Fruit fly (Drosophila melanogaster) ovary, adult (tissue): ENCODE measurements around the gene CG31493.

Experiments
- CG17801 ChIP-seq: fragments of 200-800 bp; optimal IDR thresholded peaks from 2 replicates; lab custom pipeline; 2019; ENCODE audit warnings: missing biosample characterization, mild to moderate bottlenecking, missing genetic modification characterization, moderate library complexity; ENCODE audit not compliant: partially characterized antibody

The CG31493 gene

DNA sequence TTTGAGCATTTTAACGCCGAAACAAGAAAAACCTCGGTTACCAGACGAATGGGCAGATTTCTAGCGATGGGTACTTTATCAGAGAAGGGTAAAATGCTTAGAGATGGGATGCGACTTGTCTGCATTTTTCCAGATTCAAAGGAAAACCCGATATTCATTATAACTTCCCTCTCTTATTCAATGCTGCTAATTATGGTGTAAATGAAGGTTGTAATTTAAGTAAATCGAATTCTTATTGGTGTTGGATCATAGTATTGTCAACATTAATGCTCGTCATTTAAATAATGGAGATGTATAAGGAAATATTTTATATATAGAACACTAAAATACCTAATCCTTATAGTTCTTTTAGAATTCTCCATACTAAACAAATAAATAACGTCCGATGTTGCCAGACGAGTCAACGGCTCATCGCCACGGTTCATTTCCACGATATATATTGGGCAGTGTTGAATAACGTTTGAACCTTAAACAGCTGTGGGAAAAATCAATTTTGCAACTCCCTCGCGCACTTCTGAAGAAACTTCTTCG lies 7.2 kb upstream of the CG31493 start, which contains the start of the genes Alh and CG10098:
Alh (minus strand) TSS at position 77 of the 531 bp plus-strand sequence.
CG10098 (plus strand) TSS at position 440 of the 531 bp plus-strand sequence.
- TF ChIP-seq CG17801 = peak; percentile 46

DNA sequence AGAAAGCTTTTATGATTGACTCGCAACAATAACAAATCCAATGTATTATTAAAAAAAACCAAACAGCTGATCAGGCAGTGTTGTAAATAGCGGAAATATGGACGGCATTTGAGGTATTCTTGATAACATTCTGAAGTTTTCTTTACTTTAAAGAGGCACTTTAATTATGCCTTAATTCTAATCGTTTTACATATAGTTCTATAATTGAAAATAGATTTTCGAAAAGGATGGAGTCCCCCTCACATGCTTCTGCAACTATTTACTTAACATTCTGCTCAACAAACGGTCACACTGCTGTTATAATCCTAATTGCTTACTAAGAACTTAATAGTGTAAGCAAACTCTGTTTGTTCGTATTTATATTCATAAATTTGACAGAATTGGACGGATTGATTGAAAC lies 3.4 kb upstream of the CG31493 start, which contains the start of gene CG10068:
CG10068 (minus strand) TSS at position 62 of the 400 bp plus-strand sequence.
- peak; percentile 89 for TF ChIP-seq CG17801

DNA sequence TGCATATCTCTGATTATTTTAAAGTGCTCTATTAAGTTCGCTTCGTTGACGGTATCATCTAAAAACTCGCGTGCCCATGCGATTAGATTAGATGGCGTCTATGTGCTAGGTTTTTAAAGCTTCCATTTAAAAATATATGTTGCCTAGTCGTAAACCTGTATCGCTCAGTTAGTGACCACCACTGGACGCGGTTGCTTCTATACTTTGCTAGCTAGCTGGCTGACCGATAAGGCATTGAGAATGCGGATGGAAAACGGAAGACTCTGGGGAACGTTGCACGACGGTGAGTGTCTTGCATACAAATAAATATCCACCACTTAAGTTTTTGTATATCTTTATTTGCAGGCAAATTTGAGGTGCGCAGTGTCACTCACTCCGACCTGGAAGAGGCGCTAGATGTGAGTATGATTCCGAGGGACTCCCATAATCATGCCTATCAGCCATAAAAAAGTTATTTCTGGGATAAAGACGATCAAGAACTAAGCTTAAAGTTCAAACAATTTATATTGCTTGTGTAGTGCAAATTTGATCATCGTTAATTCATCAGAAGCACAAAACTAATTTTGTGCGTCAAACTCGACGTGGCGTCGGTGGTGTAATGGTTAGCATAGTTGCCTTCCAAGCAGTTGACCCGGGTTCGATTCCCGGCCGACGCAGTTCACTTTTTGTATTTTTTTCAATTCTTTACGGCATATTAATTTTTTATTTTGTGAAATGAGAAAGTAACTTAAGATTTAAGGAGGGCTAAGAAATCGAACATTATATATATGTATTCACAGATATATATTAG lies 1.9 kb upstream of the CG31493 start, which contains the start of gene CG31248:
CG31248 (plus strand) TSS at position 41 of the 790 bp plus-strand sequence.
- no peak for TF ChIP-seq CG17801

DNA sequence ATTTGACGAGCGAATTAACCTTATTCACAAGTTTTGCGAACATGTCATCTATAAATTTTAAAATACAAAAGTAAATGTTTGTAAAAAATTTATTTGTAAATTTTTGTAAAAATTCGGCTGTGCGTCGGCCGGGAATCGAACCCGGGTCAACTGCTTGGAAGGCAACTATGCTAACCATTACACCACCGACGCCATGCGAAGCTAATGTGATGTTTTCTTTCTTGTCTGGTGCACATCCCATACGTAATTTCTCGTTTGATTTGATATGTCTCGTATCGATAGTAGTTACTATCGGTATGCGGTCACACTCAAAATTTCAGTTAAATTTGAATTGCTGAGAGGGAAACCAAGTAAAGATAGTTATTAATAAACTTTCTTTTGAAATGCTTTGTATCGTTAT lies 533 bp upstream of the CG31493 start:
- peak; percentile 34 for TF ChIP-seq CG17801

DNA sequence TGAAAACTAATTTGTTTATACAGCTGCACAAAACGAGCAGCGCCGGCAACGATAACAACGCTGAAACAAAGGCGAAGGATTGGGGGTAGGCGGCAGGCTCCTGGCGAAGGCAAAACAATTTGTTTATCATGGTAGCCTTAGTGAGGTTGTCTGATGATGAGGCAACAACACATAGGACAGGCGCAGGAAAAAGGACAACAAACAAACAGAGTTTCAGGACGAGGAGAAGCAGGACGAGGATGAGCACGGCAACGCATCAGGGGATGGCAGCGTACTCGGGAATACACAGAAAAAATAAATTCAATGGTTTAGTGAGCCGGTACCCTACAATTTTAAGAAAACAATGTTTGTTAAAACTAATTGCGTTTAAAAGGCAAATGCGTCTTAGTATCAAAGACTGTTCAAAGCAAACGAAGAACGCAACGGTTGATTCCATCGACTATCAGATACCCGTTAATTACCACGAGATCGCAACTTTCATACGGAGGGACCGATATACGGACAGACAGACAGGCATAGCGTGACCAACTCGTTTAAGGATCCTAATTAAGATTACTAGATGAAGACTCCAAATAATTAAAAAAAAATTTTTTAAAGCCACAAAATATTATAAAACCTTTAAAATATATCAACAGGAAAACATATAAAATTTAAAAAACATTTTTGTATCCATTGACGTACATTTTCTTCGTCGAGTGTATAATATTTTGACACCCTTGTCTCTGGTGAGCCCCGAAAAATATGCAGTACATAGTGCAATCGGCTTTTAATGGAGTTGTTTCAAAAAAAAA lies 3.5 kb downstream of the CG31493 start:
- TF ChIP-seq CG17801 = no peak

DNA sequence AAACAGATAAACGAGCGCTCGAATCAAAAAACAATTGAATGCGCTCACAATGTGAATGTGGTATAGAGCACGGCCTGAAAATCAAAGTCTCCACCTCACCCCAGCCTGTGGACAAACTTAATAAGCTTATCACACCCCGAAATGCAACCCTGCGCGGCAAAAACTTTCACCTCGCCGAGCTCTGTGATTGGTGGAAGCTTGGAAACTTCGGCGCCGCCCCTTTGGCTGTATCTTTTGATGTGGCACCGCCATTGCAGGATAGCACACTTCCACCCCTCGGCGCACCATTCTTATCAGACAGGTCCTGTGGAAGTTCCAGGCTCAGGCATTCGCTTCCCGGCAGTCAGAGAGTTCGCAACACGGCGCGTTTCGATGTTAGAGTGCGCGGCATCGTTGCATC lies 4.5 kb downstream of the CG31493 start, which contains the start of gene Fer1:
Fer1 (plus strand) TSS at position 326 of the 400 bp plus-strand sequence.
- no peak for TF ChIP-seq CG17801

DNA sequence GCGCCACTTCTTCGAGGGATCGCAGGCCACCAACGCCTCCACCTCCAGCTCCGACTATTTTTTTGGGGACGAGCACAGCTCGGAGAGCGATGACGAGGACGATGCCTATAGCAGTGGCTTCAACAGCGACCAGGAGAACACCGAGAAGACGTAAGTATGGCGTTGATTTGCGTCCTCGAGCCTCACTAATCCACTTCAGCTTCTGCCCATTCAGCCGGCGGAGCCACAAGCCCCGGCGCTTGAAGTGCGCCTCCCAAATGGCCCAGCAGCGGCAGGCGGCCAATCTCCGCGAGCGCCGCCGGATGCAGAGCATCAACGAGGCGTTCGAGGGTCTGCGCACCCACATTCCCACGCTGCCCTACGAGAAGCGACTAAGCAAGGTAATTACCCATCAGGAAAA lies 5.8 kb downstream of the CG31493 start:
- TF ChIP-seq CG17801 = no peak

DNA sequence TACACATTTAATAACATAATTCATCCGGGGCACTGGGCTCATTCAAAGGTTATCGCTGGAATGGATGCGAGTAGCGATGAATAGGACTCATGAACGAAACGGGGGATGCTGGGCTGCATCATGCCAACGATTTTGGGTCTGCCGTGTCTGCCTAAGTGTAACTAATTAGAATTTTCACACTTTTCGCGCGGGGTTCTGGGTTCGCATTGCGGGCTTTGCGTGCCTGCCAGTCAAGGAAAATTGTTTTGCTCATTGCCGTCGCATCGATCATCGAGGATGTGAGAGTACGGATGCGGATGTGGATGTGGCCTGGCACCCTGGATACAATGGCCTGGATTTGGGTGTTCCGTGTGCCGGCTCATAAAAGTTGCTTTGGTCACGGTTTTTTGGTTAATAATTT lies 6.7 kb downstream of the CG31493 start:
- no peak for TF ChIP-seq CG17801

DNA sequence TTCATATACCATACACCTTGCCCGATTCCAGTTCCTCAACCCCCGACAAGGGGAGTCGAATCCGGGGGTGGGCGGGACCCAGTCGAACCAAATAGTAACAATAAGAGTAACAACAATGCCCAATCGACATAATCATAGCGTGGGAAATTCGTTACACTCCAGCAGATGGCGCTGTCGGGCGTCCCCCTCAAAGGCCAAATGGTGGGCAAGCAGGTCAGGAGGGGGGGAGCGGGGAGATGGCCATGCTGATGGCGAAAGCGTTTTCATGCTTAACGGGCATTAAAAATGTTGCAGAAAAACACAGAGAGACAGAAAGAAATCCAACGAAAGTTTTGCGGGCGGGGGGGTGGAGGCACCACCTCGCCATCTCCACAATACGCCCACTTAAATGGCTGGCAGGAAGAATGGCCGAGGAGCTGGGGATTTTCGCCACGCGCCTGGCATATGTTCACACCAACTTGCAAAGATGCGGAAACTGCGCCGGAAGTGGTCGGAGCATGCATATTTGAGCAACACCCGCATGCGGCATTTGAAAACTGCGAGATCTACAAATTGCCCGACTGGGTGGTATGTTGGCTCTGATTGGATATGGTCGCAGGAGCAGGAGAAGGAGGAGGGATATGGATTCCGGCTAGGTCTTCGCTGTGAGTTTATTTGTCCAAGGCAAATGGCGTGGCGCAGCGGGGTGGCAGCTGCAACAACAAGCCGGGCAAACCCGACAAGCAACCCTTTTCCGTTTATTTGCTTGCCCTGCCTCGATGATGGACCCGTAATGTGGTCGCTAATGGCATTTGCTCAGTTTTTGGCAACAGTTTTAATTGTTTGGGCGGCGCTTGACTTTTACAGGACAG lies 8.1 kb downstream of the CG31493 start:
- no peak for TF ChIP-seq CG17801

DNA sequence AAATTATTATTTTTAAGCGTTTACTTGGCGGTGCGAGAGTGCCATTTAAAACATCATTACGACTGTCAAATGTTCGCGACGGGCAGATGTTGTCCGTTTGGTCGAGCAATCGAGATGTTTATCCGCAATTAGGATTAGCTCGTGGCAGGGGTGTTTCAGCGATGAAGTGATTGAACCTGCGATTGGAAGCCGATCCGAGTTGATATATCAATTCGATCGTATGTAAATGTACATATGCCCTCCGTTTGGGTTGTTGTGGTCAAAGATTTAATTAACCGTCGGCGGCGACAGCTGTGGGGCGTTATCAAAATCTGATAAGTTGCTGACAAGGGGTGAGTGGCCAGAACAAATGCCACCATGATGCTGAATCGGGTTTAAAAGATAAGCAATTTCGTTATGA lies 11.2 kb downstream of the CG31493 start:
- no peak for TF ChIP-seq CG17801

DNA sequence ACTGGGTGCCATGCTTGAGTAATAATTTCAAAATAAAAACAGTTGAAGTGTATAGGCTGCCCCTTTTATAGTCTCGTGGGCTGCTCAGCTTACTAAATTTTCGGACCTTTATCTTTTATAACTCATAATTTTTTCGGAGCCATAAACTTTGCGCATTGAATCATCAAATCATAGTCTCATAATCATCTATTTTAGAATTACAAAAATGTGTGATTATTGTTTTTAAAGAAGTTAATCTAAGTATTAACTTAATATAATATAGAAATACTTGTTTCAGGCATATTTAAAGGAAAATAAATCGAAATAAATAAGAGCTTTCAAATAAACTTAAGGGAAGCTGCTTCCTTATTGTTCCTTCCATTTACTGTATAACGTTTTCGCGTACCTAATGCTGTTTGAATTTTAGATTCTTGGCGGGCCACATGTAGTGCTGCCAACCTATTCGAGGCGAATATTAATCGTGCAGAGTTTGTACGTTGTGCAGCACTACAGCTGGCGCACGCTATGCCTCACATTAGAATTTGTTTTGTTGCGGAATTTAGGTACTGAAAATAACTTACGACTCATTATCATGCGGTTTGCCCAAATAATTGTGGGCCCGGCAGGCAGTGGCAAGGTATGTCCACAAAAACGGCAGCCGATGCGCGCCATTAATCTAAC lies 13.0 kb downstream of the CG31493 start, which contains the start of the genes CG14610 and CG2656:
CG14610 (minus strand) TSS at position 51 of the 660 bp plus-strand sequence.
CG2656 (plus strand) TSS at position 480 of the 660 bp plus-strand sequence.
- TF ChIP-seq CG17801 = peak; percentile 56

DNA sequence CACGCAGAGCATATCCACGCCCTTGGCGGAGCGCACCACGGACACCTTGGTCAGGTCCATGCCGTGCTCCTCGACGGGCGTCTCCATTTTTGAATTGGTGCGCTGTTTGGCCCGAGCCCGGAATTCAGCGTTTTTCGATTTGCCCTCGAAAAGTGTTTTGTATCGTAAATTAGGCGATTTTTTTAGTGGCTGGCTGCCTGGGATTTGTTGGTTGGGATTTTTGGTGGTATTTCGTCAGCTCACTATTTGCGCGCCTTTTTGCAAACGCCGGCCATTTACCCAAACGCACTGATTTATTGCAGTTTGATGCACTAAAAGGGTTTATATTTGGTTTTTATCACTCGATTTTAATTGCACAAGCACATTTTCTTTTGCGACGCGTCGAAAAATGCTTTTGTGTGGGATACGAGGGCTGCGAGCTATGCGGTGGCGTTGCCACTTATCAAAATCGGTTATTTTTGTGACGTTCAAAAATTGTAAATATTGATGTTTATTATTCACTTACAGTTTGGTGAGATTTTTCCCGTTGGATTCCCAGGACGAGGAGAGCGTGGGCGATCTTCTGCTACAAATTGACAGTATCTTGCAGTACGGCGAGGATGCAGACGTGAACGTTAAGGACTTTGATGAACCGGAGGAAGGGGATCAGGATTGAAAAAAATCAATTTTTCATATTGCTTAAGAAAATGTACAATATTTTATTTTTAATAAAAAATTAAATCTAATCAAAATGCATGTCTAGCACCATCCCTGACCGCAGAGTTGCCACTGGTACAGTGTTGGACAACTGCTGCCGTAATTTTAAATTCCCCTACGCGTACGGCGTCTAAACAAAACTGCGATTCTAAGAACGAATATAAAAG lies 19.4 kb downstream of the CG31493 start, which contains the start of the genes gfzf and Sas-4:
gfzf (minus strand) TSS at position 425 of the 863 bp plus-strand sequence.
Sas-4 (plus strand) TSS at position 824 of the 863 bp plus-strand sequence.
- peak; percentile 15 for TF ChIP-seq CG17801

DNA sequence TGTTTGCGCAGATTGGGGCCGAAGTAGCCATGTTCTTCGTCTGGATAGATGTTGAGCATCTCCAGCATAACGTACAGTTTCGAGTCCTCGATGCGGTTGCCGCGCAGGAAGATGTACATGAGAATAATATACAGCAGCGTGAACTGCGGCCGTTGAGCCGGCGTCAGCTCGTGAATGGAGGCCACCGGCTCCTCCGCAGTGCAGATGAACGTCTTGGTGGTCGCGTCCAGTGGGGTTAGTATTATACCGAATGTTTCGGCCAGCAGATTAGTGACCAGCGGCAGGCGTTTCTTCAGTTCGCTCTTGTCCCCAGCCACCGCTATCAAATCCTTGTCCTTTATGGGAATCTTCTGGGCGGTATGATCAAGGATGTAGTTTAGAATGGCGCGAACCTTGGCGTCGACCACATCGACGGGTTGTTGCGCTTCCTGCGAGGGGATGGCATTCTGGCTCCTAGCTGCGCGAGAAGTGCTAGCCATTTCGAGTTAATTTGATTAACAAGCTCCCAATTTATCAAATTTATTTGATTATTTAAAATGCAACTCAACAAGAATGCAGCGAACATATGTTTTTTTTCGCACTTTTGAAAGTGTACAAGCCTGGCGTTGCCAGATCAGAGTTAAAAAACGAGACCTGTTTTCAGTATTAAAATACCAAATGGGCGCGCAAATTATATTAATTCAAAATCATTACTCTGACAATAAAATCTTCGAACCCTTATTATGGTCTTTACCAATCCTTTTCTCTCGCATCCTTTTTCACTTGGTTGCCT lies 23.4 kb downstream of the CG31493 start, which contains the start of gene MAGE:
MAGE (minus strand) TSS at position 595 of the 772 bp plus-strand sequence.
- TF ChIP-seq CG17801 = no peak
